Worm (Caenorhabditis elegans) whole organism, young adult: ENCODE measurements around the gene F46B3.1.
A peak's percentile ranks its signal among the peaks of the same experiment; 100 is the strongest.

Source experiments
- B0035.1 ChIP-seq: sonication (generic microtip); optimal IDR thresholded peaks from 2 replicates; lab custom pipeline; 2016; ENCODE audit warnings: missing genetic modification characterization, mild to moderate bottlenecking, missing compliant biosample characterization, missing genotype, missing genetic modification reagents
- B0336.3 ChIP-seq: fragments of 200-800 bp; sonication (Bioruptor generic); IDR thresholded peaks from 2 replicates; pipeline ENCODE4 v1.3.6; 2022; ENCODE audit warnings: missing genetic modification characterization, missing compliant biosample characterization
- C06A6.2 ChIP-seq: fragments of 200-800 bp; sonication (Bioruptor generic); conservative IDR thresholded peaks from 2 replicates; pipeline ENCODE4 v1.3.6; 2022; ENCODE audit warnings: missing genetic modification characterization, missing compliant biosample characterization
- D2030.7 ChIP-seq: fragments of 200-800 bp; sonication (Bioruptor generic); IDR thresholded peaks from 2 replicates; pipeline ENCODE4 v1.3.6; 2022; ENCODE audit warnings: missing genetic modification reagents, missing genetic modification characterization, missing compliant biosample characterization
- F39B2.1 ChIP-seq: fragments of 200-800 bp; sonication (Bioruptor generic); IDR thresholded peaks from 2 replicates; pipeline ENCODE4 v1.3.6; 2022; ENCODE audit warnings: missing genetic modification reagents, missing genetic modification characterization, missing compliant biosample characterization
- F52B5.7 ChIP-seq: sonication (generic microtip); optimal IDR thresholded peaks from 2 replicates; lab custom pipeline; 2016; ENCODE audit warnings: mild to moderate bottlenecking, missing genetic modification characterization, missing compliant biosample characterization
- T07F8.4 ChIP-seq: sonication (generic microtip); optimal IDR thresholded peaks from 2 replicates; lab custom pipeline; 2016; ENCODE audit warnings: mild to moderate bottlenecking, missing genetic modification characterization, moderate library complexity, missing compliant biosample characterization
- Y56A3A.18 ChIP-seq: fragments of 200-800 bp; sonication (Bioruptor generic); IDR thresholded peaks from 2 replicates; pipeline ENCODE4 v1.3.6; 2022; ENCODE audit warnings: missing genetic modification reagents, missing genetic modification characterization, missing compliant biosample characterization
- Y67H2A.10 ChIP-seq: fragments of 200-800 bp; sonication (Bioruptor generic); conservative IDR thresholded peaks from 2 replicates; pipeline ENCODE4 v1.3.6; 2022; ENCODE audit warnings: missing genetic modification reagents, missing genetic modification characterization, missing compliant biosample characterization
- aptf-2 ChIP-seq: fragments of 200-800 bp; sonication (Bioruptor generic); conservative IDR thresholded peaks from 2 replicates; pipeline ENCODE4 v1.3.6; 2022; ENCODE audit warnings: missing genetic modification reagents, missing genetic modification characterization, missing compliant biosample characterization
- atf-7 ChIP-seq: sonication (generic microtip); optimal IDR thresholded peaks from 2 replicates; lab custom pipeline; 2017; ENCODE audit warnings: mild to moderate bottlenecking, missing genetic modification characterization, missing compliant biosample characterization
- athp-1 ChIP-seq: sonication (generic microtip); optimal IDR thresholded peaks from 2 replicates; lab custom pipeline; 2017; ENCODE audit warnings: mild to moderate bottlenecking, missing genetic modification characterization, missing compliant biosample characterization
- attf-5 ChIP-seq: fragments of 200-800 bp; sonication (Bioruptor generic); optimal IDR thresholded peaks from 2 replicates; lab custom pipeline; 2018; ENCODE audit warnings: mild to moderate bottlenecking, missing genetic modification characterization, missing compliant biosample characterization
- attf-6 ChIP-seq: fragments of 200-800 bp; sonication (Bioruptor generic); IDR thresholded peaks from 2 replicates; pipeline ENCODE4 v1.3.6; 2022; ENCODE audit warnings: missing genetic modification reagents, missing genetic modification characterization, missing compliant biosample characterization
- bed-1 ChIP-seq: fragments of 200-800 bp; sonication (Bioruptor generic); IDR thresholded peaks from 2 replicates; pipeline ENCODE4 v1.3.6; 2022; ENCODE audit warnings: missing genetic modification reagents, missing genetic modification characterization, missing compliant biosample characterization
- bed-2 ChIP-seq: fragments of 200-800 bp; sonication (Bioruptor generic); IDR thresholded peaks from 2 replicates; pipeline ENCODE4 v1.3.6; 2022; ENCODE audit warnings: missing genetic modification reagents, missing genetic modification characterization, missing compliant biosample characterization
- ccch-3 ChIP-seq: fragments of 200-800 bp; sonication (Bioruptor generic); optimal IDR thresholded peaks from 2 replicates; lab custom pipeline; 2018; ENCODE audit warnings: mild to moderate bottlenecking, missing genetic modification characterization, missing compliant biosample characterization
- cebp-2 ChIP-seq: fragments of 200-800 bp; sonication (Bioruptor generic); IDR thresholded peaks from 2 replicates; pipeline ENCODE4 v1.3.6; 2022; ENCODE audit warnings: missing genetic modification characterization, missing compliant biosample characterization
- ceh-79 ChIP-seq: sonication (generic microtip); optimal IDR thresholded peaks from 2 replicates; lab custom pipeline; 2017; ENCODE audit warnings: mild to moderate bottlenecking, missing genetic modification characterization, missing compliant biosample characterization
- dox-1 ChIP-seq: fragments of 200-800 bp; sonication (Bioruptor generic); IDR thresholded peaks from 2 replicates; pipeline ENCODE4 v1.3.6; 2022; ENCODE audit warnings: missing genetic modification reagents, missing genetic modification characterization, missing compliant biosample characterization
- efl-1 ChIP-seq: fragments of 150-350 bp; optimal IDR thresholded peaks from 2 replicates; lab custom pipeline; 2014; ENCODE audit warnings: missing biosample characterization, missing genetic modification reagents, missing genetic modification characterization
- egl-44 ChIP-seq: fragments of 200-800 bp; sonication (Bioruptor generic); IDR thresholded peaks from 2 replicates; pipeline ENCODE4 v1.3.6; 2022; ENCODE audit warnings: missing genetic modification reagents, missing genetic modification characterization, missing compliant biosample characterization
- ets-4 ChIP-seq: fragments of 200-800 bp; sonication (Bioruptor generic); optimal IDR thresholded peaks from 2 replicates; lab custom pipeline; 2018; ENCODE audit warnings: mild to moderate bottlenecking, missing genetic modification characterization, missing compliant biosample characterization
- lag-1 ChIP-seq: fragments of 200-800 bp; sonication (Bioruptor generic); IDR thresholded peaks from 2 replicates; pipeline ENCODE4 v1.3.6; 2022; ENCODE audit warnings: missing genetic modification reagents, missing genetic modification characterization, missing compliant biosample characterization
- lin-26 ChIP-seq: fragments of 200-800 bp; sonication (Bioruptor generic); IDR thresholded peaks from 2 replicates; pipeline ENCODE4 v1.3.6; 2022; ENCODE audit warnings: missing genetic modification reagents, missing genetic modification characterization, missing compliant biosample characterization
- lsl-1 ChIP-seq: fragments of 200-800 bp; sonication (Bioruptor generic); optimal IDR thresholded peaks from 2 replicates; lab custom pipeline; 2018; ENCODE audit warnings: mild to moderate bottlenecking, missing genetic modification characterization, moderate library complexity, missing compliant biosample characterization
- madf-3 ChIP-seq: fragments of 200-800 bp; sonication (Bioruptor generic); IDR thresholded peaks from 2 replicates; pipeline ENCODE4 v1.3.6; 2022; ENCODE audit warnings: missing genetic modification reagents, missing genetic modification characterization, missing compliant biosample characterization
- madf-8 ChIP-seq: fragments of 200-800 bp; sonication (Bioruptor generic); conservative IDR thresholded peaks from 2 replicates; pipeline ENCODE4 v1.3.6; 2022; ENCODE audit warnings: missing genetic modification reagents, missing genetic modification characterization, missing compliant biosample characterization
- mel-28 ChIP-seq: sonication (generic microtip); optimal IDR thresholded peaks from 2 replicates; lab custom pipeline; 2016; ENCODE audit warnings: borderline replicate concordance, mild to moderate bottlenecking, missing genetic modification characterization, missing compliant biosample characterization
- mes-4 ChIP-seq: sonication (generic microtip); optimal IDR thresholded peaks from 2 replicates; lab custom pipeline; 2016; ENCODE audit warnings: missing genotype, missing genetic modification characterization, missing compliant biosample characterization
- nfya-1 ChIP-seq: sonication (generic microtip); optimal IDR thresholded peaks from 2 replicates; lab custom pipeline; 2017; ENCODE audit warnings: antibody characterized with exemption, missing compliant biosample characterization, missing genetic modification characterization, borderline replicate concordance; ENCODE audit not compliant: insufficient read depth
- nfya-2 ChIP-seq: fragments of 200-800 bp; sonication (Bioruptor generic); IDR thresholded peaks from 2 replicates; pipeline ENCODE4 v1.3.6; 2022; ENCODE audit warnings: missing genetic modification reagents, missing genetic modification characterization, missing compliant biosample characterization
- nhr-179 ChIP-seq: sonication (generic microtip); optimal IDR thresholded peaks from 2 replicates; lab custom pipeline; 2016; ENCODE audit warnings: mild to moderate bottlenecking, missing genetic modification characterization, missing compliant biosample characterization
- nhr-27 ChIP-seq: fragments of 200-800 bp; sonication (Bioruptor generic); optimal IDR thresholded peaks from 2 replicates; lab custom pipeline; 2018; ENCODE audit warnings: mild to moderate bottlenecking, missing genetic modification characterization, moderate library complexity, missing compliant biosample characterization
- nhr-80 ChIP-seq: sonication (generic microtip); optimal IDR thresholded peaks from 2 replicates; lab custom pipeline; 2016; ENCODE audit warnings: missing genetic modification characterization, missing compliant biosample characterization
- pha-4 ChIP-seq: fragments of 150-350 bp; sonication (generic microtip); optimal IDR thresholded peaks from 2 replicates; lab custom pipeline; 2014; ENCODE audit warnings: missing biosample characterization, missing genetic modification reagents, missing genetic modification characterization
- repo-1 ChIP-seq: sonication (generic microtip); optimal IDR thresholded peaks from 2 replicates; lab custom pipeline; 2017; ENCODE audit warnings: mild to moderate bottlenecking, missing genetic modification characterization, missing compliant biosample characterization
- sdz-38 ChIP-seq: sonication (generic microtip); optimal IDR thresholded peaks from 2 replicates; lab custom pipeline; 2016; ENCODE audit warnings: missing genotype, missing genetic modification characterization, missing compliant biosample characterization
- snpc-1.1 ChIP-seq: sonication (generic microtip); optimal IDR thresholded peaks from 2 replicates; lab custom pipeline; 2017; ENCODE audit warnings: missing genetic modification characterization, mild to moderate bottlenecking, missing compliant biosample characterization, antibody characterized with exemption, moderate library complexity, missing genotype, missing genetic modification reagents; ENCODE audit not compliant: insufficient read depth
- snpc-1.3 ChIP-seq: sonication (generic microtip); optimal IDR thresholded peaks from 2 replicates; lab custom pipeline; 2017; ENCODE audit warnings: missing genetic modification characterization, mild to moderate bottlenecking, missing compliant biosample characterization, antibody characterized with exemption, moderate library complexity, missing genotype, missing genetic modification reagents; ENCODE audit not compliant: insufficient read depth
- snpc-4 ChIP-seq, 5 experiments: fragments of 150-350 bp in 1 of 5; sonication (generic microtip) in 4 of 5; optimal IDR thresholded peaks; 2 replicates each; lab custom pipeline; 2014 to 2018; ENCODE audit warnings: missing genetic modification characterization in 5 of 5, missing biosample characterization in 3 of 5, antibody characterized with exemption in 2 of 5, mild to moderate bottlenecking in 2 of 5, missing compliant biosample characterization in 2 of 5, missing genotype in 2 of 5, moderate library complexity in 2 of 5, missing genetic modification reagents in 1 of 5
- tlf-1 ChIP-seq: fragments of 200-800 bp; sonication (Bioruptor generic); optimal IDR thresholded peaks from 2 replicates; lab custom pipeline; 2018; ENCODE audit warnings: mild to moderate bottlenecking, missing genetic modification characterization, missing compliant biosample characterization
- unc-130 ChIP-seq: sonication (generic microtip); optimal IDR thresholded peaks from 2 replicates; lab custom pipeline; 2016; ENCODE audit warnings: missing genetic modification reagents, missing genetic modification characterization, missing compliant biosample characterization
- zfh-2 ChIP-seq: fragments of 200-800 bp; sonication (Bioruptor generic); conservative IDR thresholded peaks from 2 replicates; pipeline ENCODE4 v1.3.6; 2022; ENCODE audit warnings: missing genetic modification reagents, missing genetic modification characterization, missing compliant biosample characterization
- ztf-25 ChIP-seq: fragments of 200-800 bp; sonication (Bioruptor generic); IDR thresholded peaks from 2 replicates; pipeline ENCODE4 v1.3.6; 2022; ENCODE audit warnings: missing genetic modification reagents, missing genetic modification characterization, missing compliant biosample characterization
- ztf-28 ChIP-seq: fragments of 200-800 bp; sonication (Bioruptor generic); IDR thresholded peaks from 2 replicates; pipeline ENCODE4 v1.3.6; 2022; ENCODE audit warnings: missing genetic modification reagents, missing genetic modification characterization, missing compliant biosample characterization
- ztf-3 ChIP-seq: fragments of 200-800 bp; sonication (Bioruptor generic); optimal IDR thresholded peaks from 2 replicates; lab custom pipeline; 2018; ENCODE audit warnings: mild to moderate bottlenecking, missing genetic modification characterization, missing compliant biosample characterization

Gene F46B3.1

ce11 chrV:20580511-20581040 lies 16.4 kb downstream of the F46B3.1 start, which contains the start of gene F26F2.7 (continued):
- TF ChIP-seq unc-130 (GFP tag; lab: Kevin White, UChicago) (peak; percentile 65), nhr-80 (tag; lab: Kevin White, UChicago) (peak; percentile 80), nhr-179 (tag; lab: Kevin White, UChicago) (no peak), bed-1 (GFP tag; lab: Robert Waterston, UW) (no peak), attf-5 (GFP tag; lab: Kevin White, UChicago) (peak; percentile 92), zfh-2 (GFP tag; lab: Robert Waterston, UW) (peak; percentile 80), nfya-1 (no peak), T07F8.4 (tag; lab: Kevin White, UChicago) (no peak), ztf-3 (GFP tag; lab: Kevin White, UChicago) (no peak), atf-7 (tag; lab: Kevin White, UChicago) (peak; percentile 83), nhr-27 (tag; lab: Kevin White, UChicago) (no peak), lin-26 (no peak), mel-28 (tag; lab: Kevin White, UChicago) (no peak), Y67H2A.10 (GFP tag; lab: Robert Waterston, UW) (peak; percentile 63; the same call in 1 of the 2 replicates), sdz-38 (no peak), D2030.7 (GFP tag; lab: Robert Waterston, UW) (peak; percentile 91), B0035.1 (peak; percentile 56), ztf-25 (GFP tag; lab: Robert Waterston, UW) (no peak), tlf-1 (GFP tag; lab: Kevin White, UChicago) (peak; percentile 92), athp-1 (tag; lab: Kevin White, UChicago) (peak; percentile 85), nfya-2 (GFP tag; lab: Robert Waterston, UW) (no peak), madf-3 (peak; percentile 83), lag-1 (GFP tag; lab: Robert Waterston, UW) (no peak), mes-4 (tag; lab: Kevin White, UChicago) (no peak), B0336.3 (GFP tag; lab: Robert Waterston, UW) (peak; percentile 97), aptf-2 (GFP tag; lab: Robert Waterston, UW) (no peak), snpc-4 (GFP tag; optimal IDR thresholded peaks at IDR 0.05; lab: Kevin White, UChicago) (no peak), snpc-4 (tag; optimal IDR thresholded peaks at IDR 0.05; lab: Kevin White, UChicago) (peak in 3 of 4 experiments; percentile 26 to 85 (median 79)), C06A6.2 (GFP tag; lab: Robert Waterston, UW) (peak; percentile 64), snpc-1.3 (tag; lab: Kevin White, UChicago) (peak; percentile 44), ets-4 (GFP tag; lab: Kevin White, UChicago) (no peak), Y56A3A.18 (GFP tag; lab: Robert Waterston, UW) (peak; percentile 59; the same call in 1 of the 2 replicates), ccch-3 (GFP tag; lab: Kevin White, UChicago) (no peak), madf-8 (GFP tag; lab: Robert Waterston, UW) (peak; percentile 99), ceh-79 (peak; percentile 29), ztf-28 (no peak), F39B2.1 (GFP tag; lab: Robert Waterston, UW) (no peak), cebp-2 (GFP tag; lab: Robert Waterston, UW) (no peak), pha-4 (peak; percentile 48), repo-1 (tag; lab: Kevin White, UChicago) (peak; percentile 89), snpc-1.1 (tag; lab: Kevin White, UChicago) (peak; percentile 41), bed-2 (GFP tag; lab: Robert Waterston, UW) (no peak), efl-1 (peak; percentile 57), lsl-1 (GFP tag; lab: Kevin White, UChicago) (peak; percentile 94), dox-1 (GFP tag; lab: Robert Waterston, UW) (peak; percentile 98), attf-6 (GFP tag; lab: Robert Waterston, UW) (peak; percentile 79), F52B5.7 (tag; lab: Kevin White, UChicago) (no peak), egl-44 (no peak)
